Fruit fly (Drosophila melanogaster) whole organism, embryonic: Measurements from ENCODE around the gene CG7320.

Experiments
- BEAF-32 ChIP-seq: fragments of 200-800 bp; sonication (Bioruptor generic); optimal IDR thresholded peaks from 3 replicates; lab custom pipeline; 2017; ENCODE audit warnings: missing biosample characterization, missing genetic modification characterization, mild to moderate bottlenecking, moderate library complexity, missing genetic modification reagents
- Bgb ChIP-seq: fragments of 200-800 bp; sonication (Bioruptor generic); IDR thresholded peaks from 2 replicates; pipeline ENCODE4 v1.3.6; 2022; ENCODE audit warnings: missing biosample characterization, missing genetic modification characterization; ENCODE audit not compliant: partially characterized antibody
- CG10147 ChIP-seq: fragments of 200-800 bp; sonication (Bioruptor generic); optimal IDR thresholded peaks from 2 replicates; lab custom pipeline; 2019; ENCODE audit warnings: missing biosample characterization, mild to moderate bottlenecking, missing genetic modification characterization, moderate library complexity
- CG10431 ChIP-seq: fragments of 200-800 bp; sonication (Bioruptor generic); optimal IDR thresholded peaks from 3 replicates; lab custom pipeline; 2018; ENCODE audit warnings: missing biosample characterization, mild to moderate bottlenecking, missing genetic modification characterization
- CG12071 ChIP-seq: fragments of 200-800 bp; sonication (Bioruptor generic); optimal IDR thresholded peaks from 3 replicates; lab custom pipeline; 2018; ENCODE audit warnings: missing biosample characterization, mild to moderate bottlenecking, missing genetic modification characterization
- CG12236 ChIP-seq: fragments of 200-800 bp; sonication (Bioruptor generic); optimal IDR thresholded peaks from 2 replicates; lab custom pipeline; 2016; ENCODE audit warnings: missing biosample characterization, missing genetic modification characterization
- CG12299 ChIP-seq: fragments of 200-800 bp; sonication (Bioruptor generic); optimal IDR thresholded peaks from 2 replicates; lab custom pipeline; 2018; ENCODE audit warnings: missing biosample characterization, mild to moderate bottlenecking, missing genetic modification characterization
- CG12659 ChIP-seq: fragments of 200-800 bp; sonication (Bioruptor generic); optimal IDR thresholded peaks from 3 replicates; lab custom pipeline; 2017; ENCODE audit warnings: mild to moderate bottlenecking, missing biosample characterization, missing genetic modification reagents, missing genetic modification characterization
- CG13287 ChIP-seq: fragments of 200-800 bp; sonication (Bioruptor generic); IDR thresholded peaks from 2 replicates; pipeline ENCODE4 v1.3.6; 2022; ENCODE audit warnings: missing biosample characterization, missing genetic modification characterization; ENCODE audit not compliant: partially characterized antibody
- CG14050 ChIP-seq: fragments of 200-800 bp; sonication (Bioruptor generic); IDR thresholded peaks from 3 replicates; pipeline ENCODE4 v1.3.6; 2022; ENCODE audit warnings: missing biosample characterization, missing genetic modification characterization
- CG14710 ChIP-seq: fragments of 200-800 bp; sonication (Bioruptor generic); optimal IDR thresholded peaks from 3 replicates; lab custom pipeline; 2019; ENCODE audit warnings: missing biosample characterization, mild to moderate bottlenecking, missing genetic modification characterization, moderate library complexity
- CG14860 ChIP-seq: fragments of 200-800 bp; sonication (Bioruptor generic); IDR thresholded peaks from 3 replicates; pipeline ENCODE4 v1.3.6; 2022; ENCODE audit warnings: missing biosample characterization, missing genetic modification characterization; ENCODE audit not compliant: partially characterized antibody
- CG17829 ChIP-seq: fragments of 200-800 bp; optimal IDR thresholded peaks from 2 replicates; lab custom pipeline; 2019; ENCODE audit warnings: missing biosample characterization, mild to moderate bottlenecking, missing genetic modification characterization, moderate library complexity
- CG17912 ChIP-seq: fragments of 200-800 bp; sonication (Bioruptor generic); optimal IDR thresholded peaks from 2 replicates; lab custom pipeline; 2018; ENCODE audit warnings: missing biosample characterization, mild to moderate bottlenecking, missing genetic modification characterization
- CG2120 ChIP-seq: fragments of 200-800 bp; sonication (Bioruptor generic); optimal IDR thresholded peaks from 3 replicates; lab custom pipeline; 2016; ENCODE audit warnings: missing biosample characterization, missing genetic modification characterization
- CG2678 ChIP-seq: fragments of 200-800 bp; sonication (Bioruptor generic); optimal IDR thresholded peaks from 3 replicates; lab custom pipeline; 2019; ENCODE audit warnings: missing biosample characterization, mild to moderate bottlenecking, missing genetic modification characterization, moderate library complexity
- CG33213 ChIP-seq: fragments of 200-800 bp; sonication (Bioruptor generic); optimal IDR thresholded peaks from 3 replicates; lab custom pipeline; 2016; ENCODE audit warnings: missing biosample characterization, missing genetic modification characterization
- CG4424 ChIP-seq: fragments of 200-800 bp; sonication (Bioruptor generic); optimal IDR thresholded peaks from 3 replicates; lab custom pipeline; 2016; ENCODE audit warnings: missing biosample characterization, missing genetic modification characterization
- CG5180 ChIP-seq: fragments of 200-800 bp; sonication (Bioruptor generic); optimal IDR thresholded peaks from 3 replicates; lab custom pipeline; 2017; ENCODE audit warnings: missing biosample characterization, missing genetic modification characterization, mild to moderate bottlenecking, moderate library complexity, missing genetic modification reagents
- CG5953 ChIP-seq: fragments of 200-800 bp; sonication (Bioruptor generic); IDR thresholded peaks from 2 replicates; pipeline ENCODE4 v1.3.6; 2022; ENCODE audit warnings: missing biosample characterization, missing genetic modification characterization
- CG6683 ChIP-seq: fragments of 200-800 bp; sonication (Bioruptor generic); optimal IDR thresholded peaks from 2 replicates; lab custom pipeline; 2017; ENCODE audit warnings: missing biosample characterization, mild to moderate bottlenecking, missing genetic modification characterization, missing genetic modification reagents
- Deaf1 ChIP-seq: fragments of 200-800 bp; optimal IDR thresholded peaks from 3 replicates; lab custom pipeline; 2019; ENCODE audit warnings: missing biosample characterization, mild to moderate bottlenecking, missing genetic modification characterization, moderate library complexity
- Dek ChIP-seq: fragments of 200-800 bp; sonication (Bioruptor generic); optimal IDR thresholded peaks from 3 replicates; lab custom pipeline; 2019; ENCODE audit warnings: missing biosample characterization, mild to moderate bottlenecking, missing genetic modification characterization, moderate library complexity
- Dp ChIP-seq: fragments of 200-800 bp; sonication (Bioruptor generic); optimal IDR thresholded peaks from 2 replicates; lab custom pipeline; 2018; ENCODE audit warnings: missing biosample characterization, mild to moderate bottlenecking, missing genetic modification characterization, moderate library complexity
- NC2β ChIP-seq: fragments of 200-800 bp; sonication (Bioruptor generic); optimal IDR thresholded peaks from 2 replicates; lab custom pipeline; 2016; ENCODE audit warnings: missing biosample characterization, missing genetic modification characterization
- Nf-YB ChIP-seq: fragments of 200-800 bp; sonication (Bioruptor generic); optimal IDR thresholded peaks from 3 replicates; lab custom pipeline; 2019; ENCODE audit warnings: missing biosample characterization, mild to moderate bottlenecking, missing genetic modification characterization, moderate library complexity
- Sin3A ChIP-seq: fragments of >200 bp; optimal IDR thresholded peaks from 2 replicates; lab custom pipeline; 2018
- Stat92E ChIP-seq, 3 experiments: fragments of >200 bp in 2 of 3; fragments of 200-800 bp in 1 of 3; sonication (Bioruptor generic) in 1 of 3; optimal IDR thresholded peaks; 2 replicates each; lab custom pipeline; 2017 to 2019; ENCODE audit warnings: missing biosample characterization in 3 of 3, missing genetic modification characterization in 3 of 3, mild to moderate bottlenecking in 1 of 3, moderate library complexity in 1 of 3
- amos ChIP-seq: fragments of 200-800 bp; sonication (Bioruptor generic); IDR thresholded peaks from 2 replicates; pipeline ENCODE4 v1.3.6; 2022; ENCODE audit warnings: missing biosample characterization, missing genetic modification characterization; ENCODE audit not compliant: partially characterized antibody
- ash1 ChIP-seq: fragments of 200-800 bp; sonication (Bioruptor generic); optimal IDR thresholded peaks from 2 replicates; lab custom pipeline; 2018; ENCODE audit warnings: missing biosample characterization, mild to moderate bottlenecking, missing genetic modification characterization
- az2 ChIP-seq: fragments of 200-800 bp; sonication (Bioruptor generic); optimal IDR thresholded peaks from 3 replicates; lab custom pipeline; 2016; ENCODE audit warnings: missing biosample characterization, missing genetic modification characterization
- chm ChIP-seq: fragments of 200-800 bp; sonication (Bioruptor generic); IDR thresholded peaks from 2 replicates; pipeline ENCODE4 v1.3.6; 2022; ENCODE audit warnings: missing biosample characterization, missing genetic modification characterization
- en ChIP-seq: fragments of 200-800 bp; sonication (Bioruptor generic); optimal IDR thresholded peaks from 2 replicates; lab custom pipeline; 2016; ENCODE audit warnings: missing biosample characterization, missing genetic modification characterization
- ewg ChIP-seq: fragments of 200-800 bp; sonication (Bioruptor generic); optimal IDR thresholded peaks from 3 replicates; lab custom pipeline; 2017; ENCODE audit warnings: mild to moderate bottlenecking, missing biosample characterization, missing genetic modification reagents, missing genetic modification characterization
- gsb ChIP-seq: fragments of 200-800 bp; sonication (Bioruptor generic); IDR thresholded peaks from 2 replicates; pipeline ENCODE4 v1.3.6; 2022; ENCODE audit warnings: missing biosample characterization, missing genetic modification characterization
- ken ChIP-seq: fragments of 200-800 bp; sonication (Bioruptor generic); IDR thresholded peaks from 3 replicates; pipeline ENCODE4 v1.3.6; 2022; ENCODE audit warnings: missing biosample characterization, missing genetic modification characterization
- maf-S ChIP-seq: fragments of 200-800 bp; sonication (Bioruptor generic); optimal IDR thresholded peaks from 2 replicates; lab custom pipeline; 2016; ENCODE audit warnings: missing biosample characterization, missing genetic modification characterization
- nmo ChIP-seq: fragments of 200-800 bp; sonication (Bioruptor generic); optimal IDR thresholded peaks from 2 replicates; lab custom pipeline; 2018; ENCODE audit warnings: missing biosample characterization, mild to moderate bottlenecking, missing genetic modification characterization, moderate library complexity
- onecut ChIP-seq: fragments of 200-800 bp; sonication (Bioruptor generic); IDR thresholded peaks from 2 replicates; pipeline ENCODE4 v1.3.6; 2022; ENCODE audit warnings: missing biosample characterization, missing genetic modification characterization
- p53 ChIP-seq: fragments of 200-800 bp; sonication (Bioruptor generic); optimal IDR thresholded peaks from 2 replicates; lab custom pipeline; 2016; ENCODE audit warnings: missing biosample characterization, missing genetic modification characterization
- pfk ChIP-seq: fragments of 200-800 bp; sonication (Bioruptor generic); optimal IDR thresholded peaks from 2 replicates; lab custom pipeline; 2018; ENCODE audit warnings: missing biosample characterization, mild to moderate bottlenecking, missing genetic modification characterization, moderate library complexity
- pzg ChIP-seq: fragments of 200-800 bp; sonication (Bioruptor generic); optimal IDR thresholded peaks from 3 replicates; lab custom pipeline; 2018; ENCODE audit warnings: missing biosample characterization, mild to moderate bottlenecking, missing genetic modification characterization, moderate library complexity
- salm ChIP-seq: fragments of 200-800 bp; sonication (Bioruptor generic); optimal IDR thresholded peaks from 2 replicates; lab custom pipeline; 2018; ENCODE audit warnings: missing biosample characterization, mild to moderate bottlenecking, missing genetic modification characterization
- sd ChIP-seq: fragments of 200-800 bp; sonication (Bioruptor generic); optimal IDR thresholded peaks from 3 replicates; lab custom pipeline; 2018; ENCODE audit warnings: missing biosample characterization, mild to moderate bottlenecking, missing genetic modification characterization, moderate library complexity
- seq ChIP-seq: fragments of 200-800 bp; sonication (Bioruptor generic); IDR thresholded peaks from 2 replicates; pipeline ENCODE4 v1.3.6; 2022; ENCODE audit warnings: missing biosample characterization, missing genetic modification characterization
- sisA ChIP-seq: fragments of 200-800 bp; sonication (Bioruptor generic); IDR thresholded peaks from 2 replicates; pipeline ENCODE4 v1.3.6; 2022; ENCODE audit warnings: missing biosample characterization, missing genetic modification characterization
- toy ChIP-seq: fragments of 200-800 bp; sonication (Bioruptor generic); IDR thresholded peaks from 2 replicates; pipeline ENCODE4 v1.3.6; 2022; ENCODE audit warnings: missing biosample characterization, missing genetic modification characterization
- unpg ChIP-seq: fragments of 200-800 bp; sonication (Bioruptor generic); optimal IDR thresholded peaks from 3 replicates; lab custom pipeline; 2018; ENCODE audit warnings: missing biosample characterization, mild to moderate bottlenecking, missing genetic modification characterization, moderate library complexity
- yki ChIP-seq: fragments of >200 bp; optimal IDR thresholded peaks from 3 replicates; lab custom pipeline; 2018
- zen2 ChIP-seq: fragments of 200-800 bp; sonication (Bioruptor generic); IDR thresholded peaks from 3 replicates; pipeline ENCODE4 v1.3.6; 2022; ENCODE audit warnings: missing biosample characterization, missing genetic modification characterization; ENCODE audit not compliant: partially characterized antibody
- zfh1 ChIP-seq: fragments of 200-800 bp; sonication (Bioruptor generic); IDR thresholded peaks from 3 replicates; pipeline ENCODE4 v1.3.6; 2022; ENCODE audit warnings: missing biosample characterization, missing genetic modification characterization
- zfh2 ChIP-seq: fragments of 200-800 bp; sonication (Bioruptor generic); optimal IDR thresholded peaks from 2 replicates; lab custom pipeline; 2016; ENCODE audit warnings: missing biosample characterization, missing genetic modification characterization

Gene CG7320

dm6 chr3L:18227411-18227716 lies 26.1 kb downstream of the CG7320 start (continued):
- TF ChIP-seq CG5180 (peak; percentile 17), az2 (GFP tag; lab: Kevin White, UChicago) (peak; percentile 38), unpg (peak; percentile 12), chm (GFP tag; lab: Robert Waterston, UW) (no peak), nmo (peak; percentile 82), pzg (GFP tag; lab: Kevin White, UChicago) (no peak), CG12299 (tag; lab: Kevin White, UChicago) (no peak), pfk (GFP tag; lab: Kevin White, UChicago) (no peak), gsb (GFP tag; lab: Robert Waterston, UW) (no peak), CG10147 (no peak), maf-S (GFP tag; lab: Kevin White, UChicago) (no peak), CG10431 (GFP tag; lab: Kevin White, UChicago) (peak; percentile 52), CG5953 (GFP tag; lab: Robert Waterston, UW) (no peak), CG14860 (GFP tag; lab: Robert Waterston, UW) (no peak), Dek (tag; lab: Kevin White, UChicago) (no peak), yki (lab: Kevin White, UChicago) (no peak), salm (tag; lab: Kevin White, UChicago) (no peak), sd (no peak), sisA (GFP tag; lab: Robert Waterston, UW) (no peak), ash1 (GFP tag; lab: Kevin White, UChicago) (no peak), en (GFP tag; lab: Kevin White, UChicago) (no peak), CG4424 (peak; percentile 2), onecut (GFP tag; lab: Robert Waterston, UW) (no peak), zfh1 (no peak), zen2 (GFP tag; lab: Robert Waterston, UW) (no peak), Bgb (no peak), CG17829 (peak; percentile 66), zfh2 (no peak), ken (no peak), CG33213 (GFP tag; lab: Kevin White, UChicago) (no peak), CG13287 (GFP tag; lab: Robert Waterston, UW) (no peak), BEAF-32 (GFP tag; lab: Kevin White, UChicago) (no peak), Sin3A (no peak), CG12071 (GFP tag; lab: Kevin White, UChicago) (no peak), CG2120 (GFP tag; lab: Kevin White, UChicago) (no peak), seq (GFP tag; lab: Robert Waterston, UW) (no peak), Stat92E (GFP tag; optimal IDR thresholded peaks at IDR 0.05; lab: Kevin White, UChicago) (no peak), Nf-YB (GFP tag; lab: Kevin White, UChicago) (peak; percentile 43), amos (GFP tag; lab: Robert Waterston, UW) (no peak), Dp (no peak), p53 (no peak), CG14050 (GFP tag; lab: Robert Waterston, UW) (no peak), CG2678 (peak; percentile 67), CG17912 (GFP tag; lab: Kevin White, UChicago) (no peak), CG12236 (no peak), CG14710 (peak; percentile 54), ewg (GFP tag; lab: Kevin White, UChicago) (no peak), CG6683 (no peak), Deaf1 (no peak), CG12659 (peak; percentile 20), NC2β (GFP tag; lab: Kevin White, UChicago) (no peak), toy (no peak)
